Worm (Caenorhabditis elegans) whole organism, late embryonic: ENCODE data around the gene dct-1.

Experiments
- F13H6.1 ChIP-seq: sonication (generic microtip); optimal IDR thresholded peaks from 2 replicates; lab custom pipeline; 2016; ENCODE audit warnings: missing genetic modification characterization, missing compliant biosample characterization
- dve-1 ChIP-seq: sonication (generic microtip); optimal IDR thresholded peaks from 2 replicates; lab custom pipeline; 2017; ENCODE audit warnings: antibody characterized with exemption, mild to moderate bottlenecking, missing genetic modification characterization, missing compliant biosample characterization
- ets-4 ChIP-seq: sonication (generic microtip); optimal IDR thresholded peaks from 2 replicates; lab custom pipeline; 2016; ENCODE audit warnings: missing genetic modification characterization, missing compliant biosample characterization
- madf-2 ChIP-seq: sonication (generic microtip); optimal IDR thresholded peaks from 2 replicates; lab custom pipeline; 2017; ENCODE audit warnings: missing genetic modification characterization, missing compliant biosample characterization
- unc-55 ChIP-seq: sonication (generic microtip); optimal IDR thresholded peaks from 2 replicates; lab custom pipeline; 2017; ENCODE audit warnings: missing biosample characterization, missing genetic modification reagents, missing genetic modification characterization
- ztf-16 ChIP-seq: sonication (generic microtip); optimal IDR thresholded peaks from 2 replicates; lab custom pipeline; 2017; ENCODE audit warnings: missing genetic modification characterization, missing compliant biosample characterization

DNA sequence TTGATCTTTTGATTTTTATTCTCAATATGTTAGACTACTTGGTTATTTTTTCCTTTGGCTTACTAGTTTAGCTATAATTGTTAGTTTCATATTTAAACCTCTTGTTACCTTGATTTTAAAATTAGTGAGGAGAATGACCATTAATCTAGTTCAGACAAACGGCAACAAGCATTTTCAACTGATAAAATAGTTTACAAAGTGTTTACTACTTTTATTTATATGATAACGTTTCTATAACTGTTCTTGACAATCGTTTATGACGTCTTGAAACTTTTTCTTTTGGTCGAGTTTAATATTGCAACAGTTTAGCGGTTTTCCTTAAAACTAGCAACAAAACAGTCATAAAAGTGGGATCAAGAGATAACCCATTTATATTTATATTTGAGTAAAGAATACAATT is 21.6 kb downstream of the dct-1 start:
- TF ChIP-seq madf-2 (no peak), ztf-16 (tag; lab: Kevin White, UChicago) (no peak), unc-55 (GFP tag; lab: Kevin White, UChicago) (no peak), ets-4 (tag; lab: Kevin White, UChicago) (no peak), F13H6.1 (tag; lab: Kevin White, UChicago) (no peak), dve-1 (tag; lab: Kevin White, UChicago) (no peak)
